Fruit fly (Drosophila melanogaster): Measurements from ENCODE around the gene FoxP.
"Not testable (repeated sequence)": the region's sequence is repeated elsewhere in the genome, so short reads cannot be mapped to it uniquely, and the experiment has no call there.

dm6 chr3R:9692675-9693129, 38.0 kb downstream of the FoxP start, which contains the start of the genes Unc-115b, p24-2 and CG32939:
- not testable (repeated sequence) for TF ChIP-seq Lpt, ERR, Sox102F, TFAM (GFP tag; optimal IDR thresholded peaks at IDR 0.05)
